Fruit fly (Drosophila melanogaster) whole organism, embryonic: ENCODE data around the gene CG14627.
A peak's percentile ranks its signal among the peaks of the same experiment; 100 is the strongest.

Source experiments
- Abd-B ChIP-seq: fragments of 200-800 bp; sonication (Bioruptor generic); optimal IDR thresholded peaks from 2 replicates; lab custom pipeline; 2018; ENCODE audit warnings: missing biosample characterization, mild to moderate bottlenecking, missing genetic modification characterization, moderate library complexity
- CG10431 ChIP-seq: fragments of 200-800 bp; sonication (Bioruptor generic); optimal IDR thresholded peaks from 3 replicates; lab custom pipeline; 2018; ENCODE audit warnings: missing biosample characterization, mild to moderate bottlenecking, missing genetic modification characterization
- CG11085 ChIP-seq: fragments of 200-800 bp; sonication (Bioruptor generic); IDR thresholded peaks from 2 replicates; pipeline ENCODE4 v1.3.6; 2022; ENCODE audit warnings: missing biosample characterization, missing genetic modification characterization
- CG13624 ChIP-seq: fragments of 200-800 bp; sonication (Bioruptor generic); optimal IDR thresholded peaks from 2 replicates; lab custom pipeline; 2016; ENCODE audit warnings: missing biosample characterization, missing genetic modification characterization
- CG13775 ChIP-seq: fragments of 200-800 bp; sonication (Bioruptor generic); optimal IDR thresholded peaks from 3 replicates; lab custom pipeline; 2017; ENCODE audit warnings: missing biosample characterization, mild to moderate bottlenecking, missing genetic modification characterization
- CG15073 ChIP-seq: fragments of 200-800 bp; sonication (Bioruptor generic); optimal IDR thresholded peaks from 2 replicates; lab custom pipeline; 2016; ENCODE audit warnings: missing biosample characterization, missing genetic modification characterization
- CG15269 ChIP-seq: fragments of 200-800 bp; sonication (Bioruptor generic); optimal IDR thresholded peaks from 2 replicates; lab custom pipeline; 2018; ENCODE audit warnings: missing biosample characterization, mild to moderate bottlenecking, missing genetic modification characterization, moderate library complexity
- CG15514 ChIP-seq: fragments of 200-800 bp; sonication (Bioruptor generic); optimal IDR thresholded peaks from 3 replicates; lab custom pipeline; 2017; ENCODE audit warnings: missing biosample characterization, missing genetic modification characterization, mild to moderate bottlenecking, moderate library complexity, missing genetic modification reagents
- CG16779 ChIP-seq: fragments of 200-800 bp; sonication (Bioruptor generic); IDR thresholded peaks from 2 replicates; pipeline ENCODE4 v1.3.6; 2022; ENCODE audit warnings: missing biosample characterization, missing genetic modification characterization
- CG17186 ChIP-seq: fragments of 200-800 bp; sonication (Bioruptor generic); optimal IDR thresholded peaks from 3 replicates; lab custom pipeline; 2017; ENCODE audit warnings: missing biosample characterization, missing genetic modification reagents, missing genetic modification characterization
- CG18011 ChIP-seq: fragments of 200-800 bp; sonication (Bioruptor generic); optimal IDR thresholded peaks from 2 replicates; lab custom pipeline; 2017; ENCODE audit warnings: missing biosample characterization, missing genetic modification characterization, mild to moderate bottlenecking, moderate library complexity, missing genotype
- CG2129 ChIP-seq: fragments of 200-800 bp; sonication (Bioruptor generic); IDR thresholded peaks from 2 replicates; pipeline ENCODE4 v1.3.6; 2022; ENCODE audit warnings: missing biosample characterization, missing genetic modification characterization; ENCODE audit not compliant: partially characterized antibody
- CG31441 ChIP-seq: fragments of 200-800 bp; sonication (Bioruptor generic); IDR thresholded peaks from 2 replicates; pipeline ENCODE4 v1.3.6; 2022; ENCODE audit warnings: missing biosample characterization, missing genetic modification characterization
- CG4854 ChIP-seq: fragments of 200-800 bp; sonication (Bioruptor generic); optimal IDR thresholded peaks from 2 replicates; lab custom pipeline; 2016; ENCODE audit warnings: missing biosample characterization, missing genetic modification characterization, inconsistent platforms
- CG7372 ChIP-seq: fragments of 200-800 bp; sonication (Bioruptor generic); IDR thresholded peaks from 2 replicates; pipeline ENCODE4 v1.3.6; 2022; ENCODE audit warnings: missing biosample characterization, missing genetic modification characterization
- CG7556 ChIP-seq: fragments of 200-800 bp; sonication (Bioruptor generic); optimal IDR thresholded peaks from 2 replicates; lab custom pipeline; 2017; ENCODE audit warnings: missing biosample characterization, mild to moderate bottlenecking, missing genetic modification characterization
- CG9609 ChIP-seq: fragments of 200-800 bp; sonication (Bioruptor generic); optimal IDR thresholded peaks from 3 replicates; lab custom pipeline; 2016; ENCODE audit warnings: missing biosample characterization, missing genetic modification characterization
- CG9727 ChIP-seq: fragments of 200-800 bp; sonication (Bioruptor generic); optimal IDR thresholded peaks from 3 replicates; lab custom pipeline; 2017; ENCODE audit warnings: missing biosample characterization, mild to moderate bottlenecking, missing genetic modification characterization
- CG9932 ChIP-seq: fragments of 200-800 bp; sonication (Bioruptor generic); IDR thresholded peaks from 2 replicates; pipeline ENCODE4 v1.3.6; 2022; ENCODE audit warnings: missing biosample characterization, missing genetic modification characterization
- D19A ChIP-seq: fragments of 200-800 bp; optimal IDR thresholded peaks from 3 replicates; lab custom pipeline; 2019; ENCODE audit warnings: missing biosample characterization, mild to moderate bottlenecking, missing genetic modification characterization, moderate library complexity
- D19B ChIP-seq: fragments of 200-800 bp; sonication (Bioruptor generic); optimal IDR thresholded peaks from 2 replicates; lab custom pipeline; 2017; ENCODE audit warnings: missing biosample characterization, mild to moderate bottlenecking, missing genetic modification characterization
- Dek ChIP-seq: fragments of 200-800 bp; sonication (Bioruptor generic); optimal IDR thresholded peaks from 3 replicates; lab custom pipeline; 2019; ENCODE audit warnings: missing biosample characterization, mild to moderate bottlenecking, missing genetic modification characterization, moderate library complexity
- Dll ChIP-seq: fragments of 200-800 bp; sonication (Bioruptor generic); IDR thresholded peaks from 4 replicates; pipeline ENCODE4 v1.3.6; 2022; ENCODE audit warnings: missing biosample characterization, missing genetic modification characterization; ENCODE audit not compliant: partially characterized antibody
- Doc3 ChIP-seq: fragments of 200-800 bp; sonication (Bioruptor generic); IDR thresholded peaks from 3 replicates; pipeline ENCODE4 v1.3.6; 2022; ENCODE audit warnings: missing biosample characterization, missing genetic modification characterization; ENCODE audit not compliant: partially characterized antibody
- Drgx ChIP-seq: fragments of 200-800 bp; sonication (Bioruptor generic); IDR thresholded peaks from 2 replicates; pipeline ENCODE4 v1.3.6; 2022; ENCODE audit warnings: missing biosample characterization, missing genetic modification characterization
- Eip74EF ChIP-seq, 2 experiments: fragments of 200-800 bp in 1 of 2; fragments of >200 bp in 1 of 2; sonication (Bioruptor generic) in 1 of 2; optimal IDR thresholded peaks; 2 replicates each; lab custom pipeline; 2017 to 2019; ENCODE audit warnings: missing biosample characterization in 2 of 2, missing genetic modification characterization in 2 of 2, mild to moderate bottlenecking in 1 of 2, moderate library complexity in 1 of 2
- Fer1 ChIP-seq: fragments of 200-800 bp; sonication (Bioruptor generic); optimal IDR thresholded peaks from 2 replicates; lab custom pipeline; 2017; ENCODE audit warnings: missing biosample characterization, mild to moderate bottlenecking, missing genetic modification characterization
- HmgD ChIP-seq: fragments of 200-800 bp; sonication (Bioruptor generic); optimal IDR thresholded peaks from 3 replicates; lab custom pipeline; 2016; ENCODE audit warnings: missing biosample characterization, missing genetic modification characterization
- Hr39 ChIP-seq: fragments of >200 bp; optimal IDR thresholded peaks from 2 replicates; lab custom pipeline; 2017
- Meics ChIP-seq: fragments of 200-800 bp; sonication (Bioruptor generic); optimal IDR thresholded peaks from 2 replicates; lab custom pipeline; 2017; ENCODE audit warnings: missing biosample characterization, mild to moderate bottlenecking, missing genetic modification characterization
- NK7.1 ChIP-seq: fragments of 200-800 bp; sonication (Bioruptor generic); optimal IDR thresholded peaks from 3 replicates; lab custom pipeline; 2016; ENCODE audit warnings: missing biosample characterization, missing genetic modification characterization
- Ptx1 ChIP-seq: fragments of 200-800 bp; sonication (Bioruptor generic); IDR thresholded peaks from 2 replicates; pipeline ENCODE4 v1.3.6; 2022; ENCODE audit warnings: missing biosample characterization, missing genetic modification characterization
- Ravus ChIP-seq: fragments of 200-800 bp; sonication (Bioruptor generic); IDR thresholded peaks from 2 replicates; pipeline ENCODE4 v1.3.6; 2022; ENCODE audit warnings: missing biosample characterization, missing genetic modification characterization
- Rfx ChIP-seq: fragments of 200-800 bp; sonication (Bioruptor generic); IDR thresholded peaks from 2 replicates; pipeline ENCODE4 v1.3.6; 2022; ENCODE audit warnings: missing biosample characterization, missing genetic modification characterization
- Sox102F ChIP-seq: fragments of 200-800 bp; sonication (Bioruptor generic); optimal IDR thresholded peaks from 2 replicates; lab custom pipeline; 2018; ENCODE audit warnings: missing biosample characterization, mild to moderate bottlenecking, missing genetic modification characterization, moderate library complexity
- Ssrp ChIP-seq: fragments of 200-800 bp; sonication (Bioruptor generic); optimal IDR thresholded peaks from 2 replicates; lab custom pipeline; 2018; ENCODE audit warnings: missing biosample characterization, mild to moderate bottlenecking, missing genetic modification characterization, moderate library complexity
- al ChIP-seq: fragments of 200-800 bp; sonication (Bioruptor generic); IDR thresholded peaks from 2 replicates; pipeline ENCODE4 v1.3.6; 2022; ENCODE audit warnings: missing biosample characterization, missing genetic modification characterization
- chn ChIP-seq: fragments of 200-800 bp; sonication (Bioruptor generic); optimal IDR thresholded peaks from 2 replicates; lab custom pipeline; 2016; ENCODE audit warnings: missing biosample characterization, missing genetic modification characterization
- croc ChIP-seq: fragments of 200-800 bp; sonication (Bioruptor generic); conservative IDR thresholded peaks from 3 replicates; pipeline ENCODE4 v1.3.6; 2022; ENCODE audit warnings: missing biosample characterization, missing genetic modification characterization
- eve ChIP-seq, 2 experiments: fragments of >200 bp; optimal IDR thresholded peaks; 2 replicates each; lab custom pipeline; 2017; ENCODE audit warnings: missing biosample characterization in 2 of 2, missing genetic modification characterization in 2 of 2
- fd3F ChIP-seq: fragments of 200-800 bp; sonication (Bioruptor generic); optimal IDR thresholded peaks from 2 replicates; lab custom pipeline; 2018; ENCODE audit warnings: missing biosample characterization, mild to moderate bottlenecking, missing genetic modification characterization, moderate library complexity
- gcm2 ChIP-seq: fragments of 200-800 bp; sonication (Bioruptor generic); optimal IDR thresholded peaks from 2 replicates; lab custom pipeline; 2016; ENCODE audit warnings: missing biosample characterization, missing genetic modification characterization
- ken ChIP-seq: fragments of 200-800 bp; sonication (Bioruptor generic); IDR thresholded peaks from 3 replicates; pipeline ENCODE4 v1.3.6; 2022; ENCODE audit warnings: missing biosample characterization, missing genetic modification characterization
- klu ChIP-seq: fragments of 200-800 bp; sonication (Bioruptor generic); IDR thresholded peaks from 2 replicates; pipeline ENCODE4 v1.3.6; 2022; ENCODE audit warnings: missing biosample characterization, missing genetic modification characterization
- mam ChIP-seq: fragments of 200-800 bp; sonication (Bioruptor generic); optimal IDR thresholded peaks from 3 replicates; lab custom pipeline; 2016; ENCODE audit warnings: missing biosample characterization, missing genetic modification characterization
- pum ChIP-seq: fragments of 200-800 bp; sonication (Bioruptor generic); optimal IDR thresholded peaks from 2 replicates; lab custom pipeline; 2016; ENCODE audit warnings: missing biosample characterization, missing genetic modification characterization
- row ChIP-seq: fragments of 200-800 bp; sonication (Bioruptor generic); IDR thresholded peaks from 3 replicates; pipeline ENCODE4 v1.3.6; 2022; ENCODE audit warnings: missing biosample characterization, missing genetic modification characterization
- slp2 ChIP-seq: fragments of 200-800 bp; sonication (Bioruptor generic); optimal IDR thresholded peaks from 2 replicates; lab custom pipeline; 2016; ENCODE audit warnings: missing biosample characterization, missing genetic modification characterization
- so ChIP-seq: fragments of 200-800 bp; sonication (Bioruptor generic); IDR thresholded peaks from 3 replicates; pipeline ENCODE4 v1.3.6; 2022; ENCODE audit warnings: missing biosample characterization, missing genetic modification characterization
- sqz ChIP-seq: fragments of 200-800 bp; sonication (Bioruptor generic); optimal IDR thresholded peaks from 3 replicates; lab custom pipeline; 2018; ENCODE audit warnings: missing biosample characterization, mild to moderate bottlenecking, missing genetic modification characterization
- tio ChIP-seq: fragments of 200-800 bp; sonication (Bioruptor generic); optimal IDR thresholded peaks from 2 replicates; lab custom pipeline; 2017; ENCODE audit warnings: missing biosample characterization, missing genetic modification characterization, inconsistent platforms

The CG14627 gene

DNA sequence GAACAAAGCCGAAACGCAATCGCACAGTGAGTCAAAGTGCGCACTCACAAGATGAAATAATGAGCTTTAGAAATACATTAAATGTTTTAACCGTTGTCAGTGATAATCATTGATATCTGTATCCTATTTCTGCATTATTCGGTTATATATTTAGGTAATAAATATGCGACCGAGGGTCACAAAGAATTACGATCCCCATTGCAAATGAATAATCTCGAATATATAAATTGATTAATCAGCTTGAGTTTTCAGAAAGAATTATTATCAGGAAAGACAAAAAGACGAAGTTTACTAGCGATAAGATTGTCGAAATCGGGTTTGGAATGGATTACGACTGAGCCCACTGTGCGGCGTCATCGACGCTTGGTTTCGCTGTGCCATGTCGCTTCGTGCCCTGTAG is 10.4 kb upstream of the CG14627 start (continued):
- TF ChIP-seq CG13624 (GFP tag; lab: Kevin White, UChicago) (peak; percentile 21), fd3F (GFP tag; lab: Kevin White, UChicago) (peak; percentile 41), CG2129 (GFP tag; lab: Robert Waterston, UW) (no peak), Ssrp (tag; lab: Kevin White, UChicago) (peak; percentile 1), croc (GFP tag; lab: Robert Waterston, UW) (no peak), chn (GFP tag; lab: Kevin White, UChicago) (no peak), Ptx1 (GFP tag; lab: Robert Waterston, UW) (peak; percentile 45; the same call in 1 of the 2 replicates), HmgD (GFP tag; lab: Kevin White, UChicago) (no peak), tio (GFP tag; lab: Kevin White, UChicago) (peak; percentile 30), CG16779 (GFP tag; lab: Robert Waterston, UW) (no peak), al (GFP tag; lab: Robert Waterston, UW) (0 out of 2 replicates have a peak, but pooled peaks have one; percentile 15), CG10431 (GFP tag; lab: Kevin White, UChicago) (no peak), Doc3 (GFP tag; lab: Robert Waterston, UW) (no peak), Meics (GFP tag; lab: Kevin White, UChicago) (peak; percentile 74), Dek (tag; lab: Kevin White, UChicago) (peak; percentile 39), D19B (GFP tag; lab: Kevin White, UChicago) (peak; percentile 37), CG13775 (GFP tag; lab: Kevin White, UChicago) (peak; percentile 51), slp2 (GFP tag; lab: Kevin White, UChicago) (peak; percentile 7), gcm2 (GFP tag; lab: Kevin White, UChicago) (no peak), Fer1 (peak; percentile 68), CG31441 (GFP tag; lab: Robert Waterston, UW) (peak; percentile 48), CG15073 (GFP tag; lab: Kevin White, UChicago) (no peak), Rfx (GFP tag; lab: Robert Waterston, UW) (peak; percentile 49), CG9609 (no peak), CG18011 (GFP tag; lab: Kevin White, UChicago) (no peak), CG11085 (GFP tag; lab: Robert Waterston, UW) (no peak), CG9727 (peak; percentile 59), eve (GFP tag; optimal IDR thresholded peaks at IDR 0.05; lab: Kevin White, UChicago) (no peak), CG4854 (GFP tag; lab: Kevin White, UChicago) (no peak), CG17186 (GFP tag; lab: Kevin White, UChicago) (no peak), Abd-B (GFP tag; lab: Kevin White, UChicago) (no peak), sqz (GFP tag; lab: Kevin White, UChicago) (no peak), CG7556 (GFP tag; lab: Kevin White, UChicago) (peak; percentile 65), ken (GFP tag; lab: Robert Waterston, UW) (no peak), Dll (GFP tag; lab: Robert Waterston, UW) (no peak), Ravus (GFP tag; lab: Robert Waterston, UW) (no peak), Hr39 (lab: Kevin White, UChicago) (no peak), CG15514 (GFP tag; lab: Kevin White, UChicago) (peak; percentile 22), CG15269 (tag; lab: Kevin White, UChicago) (peak; percentile 70), Eip74EF (GFP tag; optimal IDR thresholded peaks at IDR 0.05; lab: Kevin White, UChicago) (peak in 1 of 2 experiments; percentile 31), NK7.1 (GFP tag; lab: Kevin White, UChicago) (peak; percentile 15), row (GFP tag; lab: Robert Waterston, UW) (peak; percentile 66), CG7372 (GFP tag; lab: Robert Waterston, UW) (no peak; the same call in 1 of the 2 replicates), CG9932 (GFP tag; lab: Robert Waterston, UW) (peak; percentile 38; the same call in 1 of the 2 replicates), Sox102F (GFP tag; lab: Kevin White, UChicago) (peak; percentile 33), D19A (tag; lab: Kevin White, UChicago) (peak; percentile 40), Drgx (0 out of 2 replicates have a peak, but pooled peaks have one; percentile 40), mam (GFP tag; lab: Kevin White, UChicago) (peak; percentile 16), so (GFP tag; lab: Robert Waterston, UW) (no peak), klu (GFP tag; lab: Robert Waterston, UW) (no peak), pum (no peak)
